Worm (Caenorhabditis elegans): Measurements from ENCODE around the gene F02C12.3.
"Not testable (repeated sequence)": the region's sequence is repeated elsewhere in the genome, so short reads cannot be mapped to it uniquely, and the experiment has no call there.

ce11 chrX:13431388-13431787 lies 34.6 kb downstream of the F02C12.3 start, which contains the start of gene C29F7.10:
- not testable (repeated sequence) for TF ChIP-seq nhr-10 (tag; optimal IDR thresholded peaks at IDR 0.05); lin-39 (tag; optimal IDR thresholded peaks at IDR 0.05); F44E2.7 (GFP tag; IDR thresholded peaks at IDR 0.05); hlh-11 (tag; optimal IDR thresholded peaks at IDR 0.05); ces-1 (GFP tag; optimal IDR thresholded peaks at IDR 0.05); hlh-30 (tag; optimal IDR thresholded peaks at IDR 0.05; ENCODE audit: insufficient read depth); daf-12 (tag; optimal IDR thresholded peaks at IDR 0.05); ama-1 (optimal IDR thresholded peaks at IDR 0.05); lir-3 (tag; optimal IDR thresholded peaks at IDR 0.05); Y105C5A.15 (GFP tag; IDR thresholded peaks at IDR 0.05); F49E8.2 (tag; optimal IDR thresholded peaks at IDR 0.05; ENCODE audit: borderline replicate concordance); fos-1 (tag; optimal IDR thresholded peaks at IDR 0.05)
